Fruit fly (Drosophila melanogaster): ENCODE data around the gene btsz.

dm6 chr3R:14886011-14886534, 10.8 kb upstream of the btsz start, which contains the start of the genes Rrp6, CG33331 and CG33332:
- TF ChIP-seq EcR (GFP tag; optimal IDR thresholded peaks at IDR 0.05) (no peak), Snoo (tag; optimal IDR thresholded peaks at IDR 0.05) (peak; percentile 46), CG4496 (GFP tag; IDR thresholded peaks at IDR 0.05) (peak; percentile 61; the same call in 2 of the 3 replicates), CG17806 (tag; optimal IDR thresholded peaks at IDR 0.05) (peak; percentile 49), CG13204 (GFP tag; optimal IDR thresholded peaks at IDR 0.05) (no peak)
